Fruit fly (Drosophila melanogaster) whole organism, embryonic: ENCODE results near the gene Kaz-m1.

Experiments used
- Ada2b ChIP-seq: fragments of 200-800 bp; sonication (Bioruptor generic); IDR thresholded peaks from 2 replicates; pipeline ENCODE4 v1.3.6; 2022; ENCODE audit warnings: missing biosample characterization, missing genetic modification characterization
- Antp ChIP-seq: fragments of 200-800 bp; sonication (Bioruptor generic); optimal IDR thresholded peaks from 3 replicates; lab custom pipeline; 2016; ENCODE audit warnings: missing biosample characterization, missing genetic modification characterization
- Atf3 ChIP-seq: fragments of 200-800 bp; sonication (Bioruptor generic); optimal IDR thresholded peaks from 3 replicates; lab custom pipeline; 2016; ENCODE audit warnings: missing biosample characterization, missing genetic modification characterization
- B-H1 ChIP-seq: fragments of 200-800 bp; sonication (Bioruptor generic); IDR thresholded peaks from 3 replicates; pipeline ENCODE4 v1.3.6; 2022; ENCODE audit warnings: missing biosample characterization, missing genetic modification characterization
- BEAF-32 ChIP-seq: fragments of 200-800 bp; sonication (Bioruptor generic); optimal IDR thresholded peaks from 3 replicates; lab custom pipeline; 2017; ENCODE audit warnings: missing biosample characterization, missing genetic modification characterization, mild to moderate bottlenecking, moderate library complexity, missing genetic modification reagents
- CG10565 ChIP-seq: fragments of 200-800 bp; sonication (Bioruptor generic); optimal IDR thresholded peaks from 3 replicates; lab custom pipeline; 2016; ENCODE audit warnings: missing biosample characterization, mild to moderate bottlenecking, missing genetic modification characterization
- CG10959 ChIP-seq: fragments of 200-800 bp; sonication (Bioruptor generic); IDR thresholded peaks from 2 replicates; pipeline ENCODE4 v1.3.6; 2022; ENCODE audit warnings: missing biosample characterization, missing genetic modification characterization
- CG11093 ChIP-seq: fragments of 200-800 bp; sonication (Bioruptor generic); IDR thresholded peaks from 3 replicates; pipeline ENCODE4 v1.3.6; 2022; ENCODE audit warnings: missing biosample characterization, missing genetic modification characterization
- CG11560 ChIP-seq: fragments of 200-800 bp; sonication (Bioruptor generic); IDR thresholded peaks from 3 replicates; pipeline ENCODE4 v1.3.6; 2022; ENCODE audit warnings: missing biosample characterization, missing genetic modification characterization
- CG13894 ChIP-seq: fragments of 200-800 bp; sonication (Bioruptor generic); optimal IDR thresholded peaks from 3 replicates; lab custom pipeline; 2018; ENCODE audit warnings: missing biosample characterization, mild to moderate bottlenecking, missing genetic modification characterization, moderate library complexity
- CG14965 ChIP-seq: fragments of 200-800 bp; sonication (Bioruptor generic); optimal IDR thresholded peaks from 2 replicates; lab custom pipeline; 2016; ENCODE audit warnings: missing biosample characterization, missing genetic modification characterization, borderline replicate concordance
- CG16863 ChIP-seq: fragments of 200-800 bp; sonication (Bioruptor generic); optimal IDR thresholded peaks from 3 replicates; lab custom pipeline; 2016; ENCODE audit warnings: missing biosample characterization, missing genetic modification characterization
- CG17385 ChIP-seq: fragments of 200-800 bp; sonication (Bioruptor generic); optimal IDR thresholded peaks from 3 replicates; lab custom pipeline; 2018; ENCODE audit warnings: missing biosample characterization, mild to moderate bottlenecking, missing genetic modification characterization
- CG18011 ChIP-seq: fragments of 200-800 bp; sonication (Bioruptor generic); optimal IDR thresholded peaks from 2 replicates; lab custom pipeline; 2017; ENCODE audit warnings: missing biosample characterization, missing genetic modification characterization, mild to moderate bottlenecking, moderate library complexity, missing genotype
- CG2199 ChIP-seq: fragments of 200-800 bp; sonication (Bioruptor generic); IDR thresholded peaks from 3 replicates; pipeline ENCODE4 v1.3.6; 2022; ENCODE audit warnings: missing biosample characterization, missing genetic modification characterization
- CG2712 ChIP-seq: fragments of 200-800 bp; optimal IDR thresholded peaks from 3 replicates; lab custom pipeline; 2019; ENCODE audit warnings: missing biosample characterization, mild to moderate bottlenecking, missing genetic modification characterization, moderate library complexity
- CG33213 ChIP-seq: fragments of 200-800 bp; sonication (Bioruptor generic); optimal IDR thresholded peaks from 3 replicates; lab custom pipeline; 2016; ENCODE audit warnings: missing biosample characterization, missing genetic modification characterization
- CG34376 ChIP-seq: fragments of 200-800 bp; sonication (Bioruptor generic); optimal IDR thresholded peaks from 2 replicates; lab custom pipeline; 2018; ENCODE audit warnings: missing biosample characterization, mild to moderate bottlenecking, missing genetic modification characterization
- CG3838 ChIP-seq: fragments of 200-800 bp; sonication (Bioruptor generic); optimal IDR thresholded peaks from 3 replicates; lab custom pipeline; 2016; ENCODE audit warnings: missing biosample characterization, missing genetic modification characterization
- CG3995 ChIP-seq: fragments of 200-800 bp; sonication (Bioruptor generic); optimal IDR thresholded peaks from 3 replicates; lab custom pipeline; 2016; ENCODE audit warnings: missing biosample characterization, missing genetic modification characterization
- CG4424 ChIP-seq: fragments of 200-800 bp; sonication (Bioruptor generic); optimal IDR thresholded peaks from 3 replicates; lab custom pipeline; 2016; ENCODE audit warnings: missing biosample characterization, missing genetic modification characterization
- CG9797 ChIP-seq: fragments of 200-800 bp; sonication (Bioruptor generic); optimal IDR thresholded peaks from 3 replicates; lab custom pipeline; 2018; ENCODE audit warnings: missing biosample characterization, mild to moderate bottlenecking, missing genetic modification characterization
- Dek ChIP-seq: fragments of 200-800 bp; sonication (Bioruptor generic); optimal IDR thresholded peaks from 3 replicates; lab custom pipeline; 2019; ENCODE audit warnings: missing biosample characterization, mild to moderate bottlenecking, missing genetic modification characterization, moderate library complexity
- Doc3 ChIP-seq: fragments of 200-800 bp; sonication (Bioruptor generic); IDR thresholded peaks from 3 replicates; pipeline ENCODE4 v1.3.6; 2022; ENCODE audit warnings: missing biosample characterization, missing genetic modification characterization; ENCODE audit not compliant: partially characterized antibody
- Dref ChIP-seq: fragments of 200-800 bp; sonication (Bioruptor generic); IDR thresholded peaks from 2 replicates; pipeline ENCODE4 v1.3.6; 2022; ENCODE audit warnings: missing biosample characterization, missing genetic modification characterization
- E2f1 ChIP-seq: fragments of 200-800 bp; sonication (Bioruptor generic); IDR thresholded peaks from 2 replicates; pipeline ENCODE4 v1.3.6; 2022; ENCODE audit warnings: missing biosample characterization, missing genetic modification characterization
- Gsc ChIP-seq: fragments of 200-800 bp; sonication (Bioruptor generic); IDR thresholded peaks from 2 replicates; pipeline ENCODE4 v1.3.6; 2022; ENCODE audit warnings: missing biosample characterization, missing genetic modification characterization
- MBD-R2 ChIP-seq: fragments of 200-800 bp; sonication (Bioruptor generic); IDR thresholded peaks from 2 replicates; pipeline ENCODE4 v1.3.6; 2022; ENCODE audit warnings: missing biosample characterization, missing genetic modification characterization
- MTF-1 ChIP-seq: fragments of 200-800 bp; sonication (Bioruptor generic); optimal IDR thresholded peaks from 2 replicates; lab custom pipeline; 2018; ENCODE audit warnings: missing biosample characterization, mild to moderate bottlenecking, missing genetic modification characterization, borderline replicate concordance
- Ravus ChIP-seq: fragments of 200-800 bp; sonication (Bioruptor generic); IDR thresholded peaks from 2 replicates; pipeline ENCODE4 v1.3.6; 2022; ENCODE audit warnings: missing biosample characterization, missing genetic modification characterization
- Stat92E ChIP-seq, 3 experiments: fragments of >200 bp in 2 of 3; fragments of 200-800 bp in 1 of 3; sonication (Bioruptor generic) in 1 of 3; optimal IDR thresholded peaks; 2 replicates each; lab custom pipeline; 2017 to 2019; ENCODE audit warnings: missing biosample characterization in 3 of 3, missing genetic modification characterization in 3 of 3, mild to moderate bottlenecking in 1 of 3, moderate library complexity in 1 of 3
- Usf ChIP-seq: fragments of 200-800 bp; sonication (Bioruptor generic); optimal IDR thresholded peaks from 2 replicates; lab custom pipeline; 2017; ENCODE audit warnings: missing genotype, missing biosample characterization, missing genetic modification characterization
- YL-1 ChIP-seq: fragments of 200-800 bp; sonication (Bioruptor generic); optimal IDR thresholded peaks from 3 replicates; lab custom pipeline; 2017; ENCODE audit warnings: missing biosample characterization, mild to moderate bottlenecking, missing genetic modification characterization
- ab ChIP-seq: fragments of 200-800 bp; sonication (Bioruptor generic); optimal IDR thresholded peaks from 2 replicates; lab custom pipeline; 2016; ENCODE audit warnings: missing biosample characterization, missing genetic modification characterization
- bigmax ChIP-seq: fragments of 200-800 bp; sonication (Bioruptor generic); optimal IDR thresholded peaks from 2 replicates; lab custom pipeline; 2018; ENCODE audit warnings: missing biosample characterization, mild to moderate bottlenecking, missing genetic modification characterization
- cato ChIP-seq: fragments of 200-800 bp; sonication (Bioruptor generic); optimal IDR thresholded peaks from 2 replicates; lab custom pipeline; 2016; ENCODE audit warnings: missing biosample characterization, missing genetic modification characterization, borderline replicate concordance
- chm ChIP-seq: fragments of 200-800 bp; sonication (Bioruptor generic); IDR thresholded peaks from 2 replicates; pipeline ENCODE4 v1.3.6; 2022; ENCODE audit warnings: missing biosample characterization, missing genetic modification characterization
- chn ChIP-seq: fragments of 200-800 bp; sonication (Bioruptor generic); optimal IDR thresholded peaks from 2 replicates; lab custom pipeline; 2016; ENCODE audit warnings: missing biosample characterization, missing genetic modification characterization
- crp ChIP-seq, 2 experiments: fragments of 200-800 bp; sonication (Bioruptor generic); optimal IDR thresholded peaks; 2 replicates in 1 of 2; 3 replicates in 1 of 2; lab custom pipeline; 2017; ENCODE audit warnings: missing biosample characterization in 2 of 2, missing genetic modification characterization in 2 of 2, mild to moderate bottlenecking in 1 of 2, moderate library complexity in 1 of 2
- eve ChIP-seq, 2 experiments: fragments of >200 bp; optimal IDR thresholded peaks; 2 replicates each; lab custom pipeline; 2017; ENCODE audit warnings: missing biosample characterization in 2 of 2, missing genetic modification characterization in 2 of 2
- gcm2 ChIP-seq: fragments of 200-800 bp; sonication (Bioruptor generic); optimal IDR thresholded peaks from 2 replicates; lab custom pipeline; 2016; ENCODE audit warnings: missing biosample characterization, missing genetic modification characterization
- h ChIP-seq: fragments of >200 bp; optimal IDR thresholded peaks from 2 replicates; lab custom pipeline; 2017
- insv ChIP-seq, 2 experiments: fragments of 200-800 bp; sonication (Bioruptor generic); optimal IDR thresholded peaks; 3 replicates each; lab custom pipeline; 2016 to 2018; ENCODE audit warnings: missing biosample characterization in 2 of 2, missing genetic modification characterization in 2 of 2
- klu ChIP-seq: fragments of 200-800 bp; sonication (Bioruptor generic); IDR thresholded peaks from 2 replicates; pipeline ENCODE4 v1.3.6; 2022; ENCODE audit warnings: missing biosample characterization, missing genetic modification characterization
- knrl ChIP-seq: fragments of 200-800 bp; sonication (Bioruptor generic); IDR thresholded peaks from 3 replicates; pipeline ENCODE4 v1.3.6; 2022; ENCODE audit warnings: missing biosample characterization, missing genetic modification characterization; ENCODE audit not compliant: partially characterized antibody
- lmd ChIP-seq: fragments of 200-800 bp; sonication (Bioruptor generic); IDR thresholded peaks from 2 replicates; pipeline ENCODE4 v1.3.6; 2022; ENCODE audit warnings: missing biosample characterization, missing genetic modification characterization
- mam ChIP-seq: fragments of 200-800 bp; sonication (Bioruptor generic); optimal IDR thresholded peaks from 3 replicates; lab custom pipeline; 2016; ENCODE audit warnings: missing biosample characterization, missing genetic modification characterization
- nerfin-2 ChIP-seq: fragments of 200-800 bp; sonication (Bioruptor generic); IDR thresholded peaks from 2 replicates; pipeline ENCODE4 v1.3.6; 2022; ENCODE audit warnings: missing biosample characterization, missing genetic modification characterization; ENCODE audit not compliant: partially characterized antibody
- onecut ChIP-seq: fragments of 200-800 bp; sonication (Bioruptor generic); IDR thresholded peaks from 2 replicates; pipeline ENCODE4 v1.3.6; 2022; ENCODE audit warnings: missing biosample characterization, missing genetic modification characterization
- rib ChIP-seq: fragments of 200-800 bp; sonication (Bioruptor generic); IDR thresholded peaks from 2 replicates; pipeline ENCODE4 v1.3.6; 2022; ENCODE audit warnings: missing biosample characterization, missing genetic modification characterization
- toy ChIP-seq: fragments of 200-800 bp; sonication (Bioruptor generic); IDR thresholded peaks from 2 replicates; pipeline ENCODE4 v1.3.6; 2022; ENCODE audit warnings: missing biosample characterization, missing genetic modification characterization
- vnd ChIP-seq: fragments of 200-800 bp; sonication (Bioruptor generic); IDR thresholded peaks from 3 replicates; pipeline ENCODE4 v1.3.6; 2022; ENCODE audit warnings: missing biosample characterization, missing genetic modification characterization; ENCODE audit not compliant: partially characterized antibody

Gene Kaz-m1

DNA sequence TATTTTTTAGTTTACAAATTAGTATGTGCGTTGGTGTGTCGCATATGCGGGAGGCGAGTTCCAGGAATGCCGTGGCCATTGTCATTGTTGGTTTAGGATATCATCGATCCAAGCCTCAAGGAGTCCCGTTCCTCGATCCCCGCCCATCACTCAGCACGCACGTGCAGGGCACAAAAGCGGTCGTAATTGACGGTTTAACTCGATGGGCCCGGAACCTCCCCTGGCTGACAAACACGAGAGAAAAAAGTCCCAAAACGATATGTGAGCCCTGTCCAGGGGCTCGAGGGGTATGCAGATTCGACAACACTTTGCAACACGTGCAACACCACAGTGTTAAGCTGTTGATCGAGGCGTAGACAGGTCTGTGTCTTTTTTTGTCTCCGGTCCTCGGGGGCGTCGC, 13.4 kb downstream of the Kaz-m1 start:
- no peak for TF ChIP-seq rib
- no peak for TF ChIP-seq YL-1
- no peak for TF ChIP-seq Doc3 (GFP tag; lab: Robert Waterston, UW)
- no peak for TF ChIP-seq B-H1 (GFP tag; lab: Robert Waterston, UW)
- no peak for TF ChIP-seq toy (GFP tag; lab: Robert Waterston, UW)
- no peak for TF ChIP-seq Ada2b
- TF ChIP-seq CG3838 (GFP tag; lab: Kevin White, UChicago): no peak
- no peak for TF ChIP-seq CG14965 (GFP tag; lab: Kevin White, UChicago)
- TF ChIP-seq CG9797: no peak
- no peak for TF ChIP-seq Ravus (GFP tag; lab: Robert Waterston, UW)
- no peak for TF ChIP-seq insv (GFP tag; optimal IDR thresholded peaks at IDR 0.05; lab: Kevin White, UChicago)
- no peak for TF ChIP-seq Gsc (GFP tag; lab: Robert Waterston, UW)
- TF ChIP-seq nerfin-2: no peak
- TF ChIP-seq h (lab: Kevin White, UChicago): no peak
- TF ChIP-seq bigmax (GFP tag; lab: Kevin White, UChicago): no peak
- TF ChIP-seq MTF-1: no peak
- TF ChIP-seq MBD-R2 (GFP tag; lab: Robert Waterston, UW): no peak
- TF ChIP-seq Dek (tag; lab: Kevin White, UChicago): no peak
- TF ChIP-seq knrl (GFP tag; lab: Robert Waterston, UW): no peak
- no peak for TF ChIP-seq Atf3 (GFP tag; lab: Kevin White, UChicago)
- no peak for TF ChIP-seq gcm2 (GFP tag; lab: Kevin White, UChicago)
- no peak for TF ChIP-seq ab (GFP tag; lab: Kevin White, UChicago)
- no peak for TF ChIP-seq CG11093 (GFP tag; lab: Robert Waterston, UW)
- no peak for TF ChIP-seq CG18011
- no peak for TF ChIP-seq CG34376 (GFP tag; lab: Kevin White, UChicago)
- no peak for TF ChIP-seq CG13894
- TF ChIP-seq CG33213 (GFP tag; lab: Kevin White, UChicago): no peak
- 0 out of 2 replicates have a peak, but pooled peaks have one; percentile 7 for TF ChIP-seq lmd (GFP tag; lab: Robert Waterston, UW)
- no peak for TF ChIP-seq Antp (GFP tag; lab: Kevin White, UChicago)
- no peak for TF ChIP-seq Usf (GFP tag; lab: Kevin White, UChicago)
- peak in 1 of 3 experiments; percentile 56 for TF ChIP-seq Stat92E (GFP tag; optimal IDR thresholded peaks at IDR 0.05; lab: Kevin White, UChicago)
- 0 out of 2 replicates have a peak, but pooled peaks have one; percentile 8 for TF ChIP-seq CG10959 (GFP tag; lab: Robert Waterston, UW)
- TF ChIP-seq klu (GFP tag; lab: Robert Waterston, UW): no peak
- TF ChIP-seq CG3995 (GFP tag; lab: Kevin White, UChicago): no peak
- no peak for TF ChIP-seq CG17385
- no peak for TF ChIP-seq chm (GFP tag; lab: Robert Waterston, UW)
- no peak for TF ChIP-seq vnd (GFP tag; lab: Robert Waterston, UW)
- no peak for TF ChIP-seq CG11560 (tag; lab: Robert Waterston, UW)
- no peak for TF ChIP-seq cato
- TF ChIP-seq crp (GFP tag; optimal IDR thresholded peaks at IDR 0.05; lab: Kevin White, UChicago): no peak
- no peak for TF ChIP-seq mam
- TF ChIP-seq CG2712 (tag; lab: Kevin White, UChicago): no peak
- no peak for TF ChIP-seq CG16863 (GFP tag; lab: Kevin White, UChicago)
- no peak for TF ChIP-seq onecut (GFP tag; lab: Robert Waterston, UW)
- TF ChIP-seq CG2199 (GFP tag; lab: Robert Waterston, UW): no peak
- no peak for TF ChIP-seq BEAF-32 (GFP tag; lab: Kevin White, UChicago)
- TF ChIP-seq Dref (GFP tag; lab: Robert Waterston, UW): no peak
- no peak for TF ChIP-seq CG4424
- no peak for TF ChIP-seq CG10565 (GFP tag; lab: Kevin White, UChicago)
- peak; percentile 18 for TF ChIP-seq chn (GFP tag; lab: Kevin White, UChicago)
- no peak for TF ChIP-seq E2f1 (GFP tag; lab: Robert Waterston, UW)
- no peak for TF ChIP-seq eve (GFP tag; optimal IDR thresholded peaks at IDR 0.05; lab: Kevin White, UChicago)
